Worm (Caenorhabditis elegans) whole organism, mixed stage, embryonic: ENCODE results near the gene col-78.
A peak's percentile ranks its signal among the peaks of the same experiment; 100 is the strongest.

Experiments
- M03D4.4 ChIP-seq: sonication (generic microtip); optimal IDR thresholded peaks from 2 replicates; lab custom pipeline; 2017; ENCODE audit warnings: mild to moderate bottlenecking, missing genetic modification characterization, missing compliant biosample characterization
- bed-3 ChIP-seq: fragments of 200-800 bp; sonication (Bioruptor generic); optimal IDR thresholded peaks from 3 replicates; lab custom pipeline; 2018; ENCODE audit warnings: mild to moderate bottlenecking, missing genetic modification characterization, moderate library complexity, missing compliant biosample characterization
- ceh-43 ChIP-seq: fragments of 200-800 bp; sonication (Bioruptor generic); optimal IDR thresholded peaks from 2 replicates; lab custom pipeline; 2018; ENCODE audit warnings: mild to moderate bottlenecking, missing genetic modification characterization, moderate library complexity, missing compliant biosample characterization
- ceh-83 ChIP-seq: fragments of 200-800 bp; sonication (Bioruptor generic); optimal IDR thresholded peaks from 2 replicates; lab custom pipeline; 2018; ENCODE audit warnings: mild to moderate bottlenecking, missing genetic modification characterization, missing compliant biosample characterization
- ces-1 ChIP-seq: fragments of 150-350 bp; optimal IDR thresholded peaks from 2 replicates; lab custom pipeline; 2014; ENCODE audit warnings: missing biosample characterization, missing genetic modification reagents, missing genetic modification characterization
- cnd-1 ChIP-seq: fragments of 200-800 bp; sonication (Bioruptor generic); optimal IDR thresholded peaks from 2 replicates; lab custom pipeline; 2018; ENCODE audit warnings: mild to moderate bottlenecking, missing genetic modification characterization, missing compliant biosample characterization
- drap-1 ChIP-seq: fragments of 200-800 bp; sonication (Bioruptor generic); optimal IDR thresholded peaks from 3 replicates; lab custom pipeline; 2018; ENCODE audit warnings: mild to moderate bottlenecking, missing genetic modification characterization, missing compliant biosample characterization
- elt-1 ChIP-seq: sonication (generic microtip); optimal IDR thresholded peaks from 2 replicates; lab custom pipeline; 2017; ENCODE audit warnings: missing genetic modification characterization, mild to moderate bottlenecking, missing compliant biosample characterization, antibody characterized with exemption, moderate library complexity, borderline replicate concordance; ENCODE audit not compliant: insufficient read depth
- elt-3 ChIP-seq: fragments of 150-350 bp; optimal IDR thresholded peaks from 2 replicates; lab custom pipeline; 2014; ENCODE audit warnings: missing biosample characterization, missing genetic modification characterization
- flh-1 ChIP-seq: fragments of 200-800 bp; sonication (Bioruptor generic); optimal IDR thresholded peaks from 2 replicates; lab custom pipeline; 2018; ENCODE audit warnings: mild to moderate bottlenecking, missing genetic modification characterization, moderate library complexity, missing compliant biosample characterization
- lin-13 ChIP-seq: fragments of 150-350 bp; optimal IDR thresholded peaks from 2 replicates; lab custom pipeline; 2014; ENCODE audit warnings: missing biosample characterization, missing genetic modification characterization
- lin-32 ChIP-seq: fragments of 200-800 bp; sonication (Bioruptor generic); optimal IDR thresholded peaks from 2 replicates; lab custom pipeline; 2018; ENCODE audit warnings: mild to moderate bottlenecking, missing genetic modification characterization, missing compliant biosample characterization
- lsy-2 ChIP-seq: fragments of 150-350 bp; optimal IDR thresholded peaks from 2 replicates; lab custom pipeline; 2014; ENCODE audit warnings: missing biosample characterization, missing genetic modification characterization
- mab-5 ChIP-seq: fragments of 150-350 bp; optimal IDR thresholded peaks from 2 replicates; lab custom pipeline; 2014; ENCODE audit warnings: missing biosample characterization, missing genetic modification characterization
- mep-1 ChIP-seq: fragments of 150-350 bp; optimal IDR thresholded peaks from 2 replicates; lab custom pipeline; 2017; ENCODE audit warnings: missing biosample characterization, missing genetic modification reagents, missing genetic modification characterization, inconsistent platforms
- mls-2 ChIP-seq: sonication (generic microtip); optimal IDR thresholded peaks from 2 replicates; lab custom pipeline; 2016; ENCODE audit warnings: mild to moderate bottlenecking, missing genetic modification characterization, moderate library complexity, missing compliant biosample characterization
- nhr-12 ChIP-seq: fragments of 150-350 bp; optimal IDR thresholded peaks from 2 replicates; lab custom pipeline; 2014; ENCODE audit warnings: missing biosample characterization, missing genetic modification characterization
- nhr-2 ChIP-seq: fragments of 150-350 bp; optimal IDR thresholded peaks from 2 replicates; lab custom pipeline; 2014; ENCODE audit warnings: missing biosample characterization, missing genetic modification characterization
- nhr-237 ChIP-seq: fragments of 150-350 bp; optimal IDR thresholded peaks from 2 replicates; lab custom pipeline; 2014; ENCODE audit warnings: missing biosample characterization, missing genetic modification characterization
- nhr-28 ChIP-seq: fragments of 150-350 bp; optimal IDR thresholded peaks from 2 replicates; lab custom pipeline; 2014; ENCODE audit warnings: missing biosample characterization, missing genetic modification characterization
- nhr-76 ChIP-seq: sonication (generic microtip); optimal IDR thresholded peaks from 2 replicates; lab custom pipeline; 2017; ENCODE audit warnings: missing biosample characterization, missing genetic modification characterization
- pha-4 ChIP-seq: fragments of 150-350 bp; optimal IDR thresholded peaks from 2 replicates; lab custom pipeline; 2018; ENCODE audit warnings: missing biosample characterization, missing genetic modification reagents, missing genetic modification characterization
- sem-2 ChIP-seq: fragments of 200-800 bp; sonication (Bioruptor generic); optimal IDR thresholded peaks from 2 replicates; lab custom pipeline; 2018; ENCODE audit warnings: mild to moderate bottlenecking, missing genetic modification characterization, missing compliant biosample characterization
- snpc-4 ChIP-seq: fragments of 150-350 bp; optimal IDR thresholded peaks from 2 replicates; lab custom pipeline; 2014; ENCODE audit warnings: missing biosample characterization, missing genetic modification characterization
- sptf-1 ChIP-seq: sonication (generic microtip); optimal IDR thresholded peaks from 2 replicates; lab custom pipeline; 2017; ENCODE audit warnings: mild to moderate bottlenecking, missing genetic modification characterization, moderate library complexity, missing compliant biosample characterization
- tbx-8 ChIP-seq: fragments of 200-800 bp; sonication (Bioruptor generic); optimal IDR thresholded peaks from 2 replicates; lab custom pipeline; 2018; ENCODE audit warnings: mild to moderate bottlenecking, missing genetic modification characterization, moderate library complexity, missing compliant biosample characterization
- unc-120 ChIP-seq: sonication (generic microtip); optimal IDR thresholded peaks from 2 replicates; lab custom pipeline; 2017; ENCODE audit warnings: missing genetic modification characterization, missing compliant biosample characterization; ENCODE audit not compliant: poor library complexity, severe bottlenecking
- unc-39 ChIP-seq: fragments of 150-350 bp; optimal IDR thresholded peaks from 2 replicates; lab custom pipeline; 2014; ENCODE audit warnings: missing biosample characterization, missing genetic modification characterization
- unc-62 ChIP-seq: fragments of 150-350 bp; optimal IDR thresholded peaks from 2 replicates; lab custom pipeline; 2014; ENCODE audit warnings: missing biosample characterization, missing genetic modification reagents, missing genetic modification characterization
- ztf-11 ChIP-seq: fragments of 150-350 bp; optimal IDR thresholded peaks from 2 replicates; lab custom pipeline; 2014; ENCODE audit warnings: missing biosample characterization, missing genetic modification characterization

col-78 gene

DNA sequence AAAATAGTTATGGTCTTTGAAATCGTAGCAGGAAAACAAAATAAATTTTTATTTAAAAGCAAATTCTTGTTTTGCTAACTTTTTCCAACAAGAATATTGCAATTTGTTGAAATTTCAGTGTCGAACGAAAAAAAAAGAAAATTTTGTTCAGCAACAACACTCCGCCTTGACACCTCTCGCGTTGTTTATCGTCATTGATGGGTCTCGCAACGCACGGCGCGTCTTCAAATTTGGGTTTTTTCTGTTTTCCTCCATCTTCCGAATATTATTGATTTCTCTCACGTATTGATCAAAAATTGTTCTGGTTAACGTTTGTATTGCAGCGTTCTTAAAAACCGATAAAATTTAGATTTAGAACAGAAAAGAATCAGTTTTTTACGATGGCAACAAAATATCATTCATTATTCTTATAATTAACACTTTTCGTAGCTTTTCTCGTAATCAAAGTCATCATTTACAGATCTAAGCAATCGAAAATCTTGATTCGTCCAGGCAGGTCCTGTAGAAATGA is 17.2 kb downstream of the col-78 start, which contains the start of gene dpl-1:
dpl-1 (plus strand) TSS at position 461 of the 511 bp plus-strand sequence.
- TF ChIP-seq drap-1 (GFP tag; lab: Kevin White, UChicago) = no peak
- TF ChIP-seq lsy-2 (tag; lab: Kevin White, UChicago) = peak; percentile 24
- no peak for TF ChIP-seq unc-62 (GFP tag; lab: Kevin White, UChicago)
- no peak for TF ChIP-seq mab-5 (tag; lab: Kevin White, UChicago)
- peak; percentile 71 for TF ChIP-seq mep-1 (tag; lab: Kevin White, UChicago)

DNA sequence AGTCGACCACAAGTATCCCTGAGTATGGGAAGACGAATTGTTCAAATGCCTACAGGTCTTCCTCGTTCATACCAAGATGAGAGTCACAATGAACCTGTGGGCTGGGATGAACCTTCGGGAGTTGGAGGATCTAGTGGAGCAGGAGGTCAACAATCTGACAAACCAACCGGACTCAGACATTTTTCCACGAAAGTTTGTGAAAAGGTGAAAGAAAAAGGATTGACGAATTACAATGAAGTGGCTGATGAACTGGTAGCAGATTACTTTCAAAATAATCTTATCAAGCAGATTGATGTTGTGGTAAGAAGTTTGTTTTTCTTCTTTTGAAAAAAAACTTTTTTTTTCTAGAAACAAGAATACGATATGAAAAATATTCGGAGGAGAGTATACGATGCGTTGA is 17.7 kb downstream of the col-78 start:
- TF ChIP-seq sem-2 (GFP tag; lab: Kevin White, UChicago) = no peak
- TF ChIP-seq cnd-1 (tag; lab: Kevin White, UChicago) = no peak
- TF ChIP-seq unc-39 (tag; lab: Kevin White, UChicago) = no peak
- TF ChIP-seq mep-1 (tag; lab: Kevin White, UChicago) = no peak
- TF ChIP-seq drap-1 (GFP tag; lab: Kevin White, UChicago) = no peak
- TF ChIP-seq ceh-43 (GFP tag; lab: Kevin White, UChicago) = no peak
- no peak for TF ChIP-seq bed-3 (GFP tag; lab: Kevin White, UChicago)
- no peak for TF ChIP-seq snpc-4 (tag; lab: Kevin White, UChicago)
- TF ChIP-seq nhr-237 (tag; lab: Kevin White, UChicago) = no peak
- TF ChIP-seq M03D4.4 (tag; lab: Kevin White, UChicago) = no peak

DNA sequence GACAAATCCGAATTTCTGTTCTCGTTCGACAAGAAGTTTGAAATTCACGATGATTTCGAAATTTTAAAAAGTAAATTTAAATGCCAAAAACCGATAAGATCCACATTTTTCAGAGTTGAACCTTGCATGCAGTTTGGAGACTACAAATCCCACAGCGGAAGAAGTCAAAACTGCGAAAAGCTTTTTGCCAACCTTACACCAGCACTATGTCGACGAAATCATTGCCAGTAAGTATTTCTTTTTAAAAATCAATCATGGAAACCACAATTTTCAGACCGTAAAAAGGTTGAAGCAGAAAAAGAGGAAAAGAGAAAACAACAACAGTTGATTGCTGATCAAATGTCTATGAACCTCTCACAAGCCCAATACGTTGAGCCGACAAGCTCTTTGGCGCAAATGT is 18.5 kb downstream of the col-78 start:
- TF ChIP-seq elt-1 (no peak), mab-5 (tag; lab: Kevin White, UChicago) (no peak)

DNA sequence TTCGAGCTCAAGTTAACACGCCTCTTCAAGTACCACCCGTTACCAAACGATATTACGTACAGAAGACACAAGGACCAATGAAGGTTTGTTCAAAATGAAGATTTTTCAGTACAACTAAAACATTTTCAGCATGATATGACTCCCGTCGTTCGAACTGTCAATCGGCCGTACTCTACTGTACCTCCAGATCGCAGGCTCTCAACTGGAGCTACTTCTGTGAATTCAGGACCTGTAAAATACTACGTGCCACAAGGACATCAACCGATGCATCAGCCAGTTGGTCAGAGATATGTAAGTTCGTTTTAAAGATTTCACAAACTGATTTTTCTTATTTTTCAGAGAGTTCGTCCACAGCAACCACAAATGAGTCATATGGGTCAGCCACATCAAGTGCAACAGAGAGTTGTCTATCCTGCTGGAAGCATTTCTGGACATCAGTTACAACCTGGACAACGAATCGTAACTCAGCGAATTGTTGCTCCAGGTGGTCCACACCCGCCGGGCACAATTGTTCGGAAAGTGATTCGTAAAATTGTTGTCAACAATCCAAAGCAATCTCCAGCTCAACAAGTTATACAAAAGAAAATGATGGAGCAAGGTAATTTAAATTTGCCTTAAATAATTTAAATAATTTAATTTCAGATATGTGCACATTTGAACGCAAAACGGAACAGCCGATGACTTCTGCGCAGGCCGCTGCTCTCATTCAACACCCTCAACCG is 19.3 kb downstream of the col-78 start:
- TF ChIP-seq nhr-12 (tag; lab: Kevin White, UChicago) (no peak), flh-1 (GFP tag; lab: Kevin White, UChicago) (no peak), ceh-43 (GFP tag; lab: Kevin White, UChicago) (no peak), unc-120 (tag; lab: Kevin White, UChicago) (no peak), bed-3 (GFP tag; lab: Kevin White, UChicago) (no peak), elt-3 (tag; lab: Kevin White, UChicago) (no peak), lsy-2 (tag; lab: Kevin White, UChicago) (no peak)

DNA sequence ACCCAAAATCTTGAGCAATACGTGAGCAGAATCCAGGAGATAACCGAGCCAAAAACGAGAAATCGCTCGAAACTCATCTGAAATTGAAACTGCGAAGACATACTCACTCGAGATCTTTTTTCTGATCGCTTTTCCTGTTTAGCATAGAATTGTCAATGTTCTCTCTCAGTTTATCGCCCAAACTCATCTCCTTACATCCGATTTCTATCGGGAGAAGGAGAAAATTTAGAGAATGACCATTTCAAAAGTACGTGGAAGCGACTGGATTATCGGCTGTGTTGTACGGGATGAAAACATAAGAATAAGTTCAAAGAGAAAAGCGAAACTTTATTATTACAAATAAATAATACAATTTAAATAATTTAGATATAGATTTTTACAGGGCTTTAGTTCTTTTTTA is 20.5 kb downstream of the col-78 start, which contains the start of gene T23G7.2:
T23G7.2 (minus strand) TSS at position 101 of the 400 bp plus-strand sequence.
- no peak for TF ChIP-seq unc-62 (GFP tag; lab: Kevin White, UChicago)
- TF ChIP-seq drap-1 (GFP tag; lab: Kevin White, UChicago) = no peak
- no peak for TF ChIP-seq ces-1
- TF ChIP-seq sem-2 (GFP tag; lab: Kevin White, UChicago) = no peak
- TF ChIP-seq ceh-43 (GFP tag; lab: Kevin White, UChicago) = no peak
- TF ChIP-seq bed-3 (GFP tag; lab: Kevin White, UChicago) = no peak
- no peak for TF ChIP-seq mab-5 (tag; lab: Kevin White, UChicago)
- TF ChIP-seq snpc-4 (tag; lab: Kevin White, UChicago) = no peak
- no peak for TF ChIP-seq unc-120 (tag; lab: Kevin White, UChicago)
- no peak for TF ChIP-seq cnd-1 (tag; lab: Kevin White, UChicago)
- TF ChIP-seq ztf-11 = no peak
- TF ChIP-seq nhr-2 (tag; lab: Kevin White, UChicago) = no peak
- TF ChIP-seq, all 35 proteins: peak for 0

DNA sequence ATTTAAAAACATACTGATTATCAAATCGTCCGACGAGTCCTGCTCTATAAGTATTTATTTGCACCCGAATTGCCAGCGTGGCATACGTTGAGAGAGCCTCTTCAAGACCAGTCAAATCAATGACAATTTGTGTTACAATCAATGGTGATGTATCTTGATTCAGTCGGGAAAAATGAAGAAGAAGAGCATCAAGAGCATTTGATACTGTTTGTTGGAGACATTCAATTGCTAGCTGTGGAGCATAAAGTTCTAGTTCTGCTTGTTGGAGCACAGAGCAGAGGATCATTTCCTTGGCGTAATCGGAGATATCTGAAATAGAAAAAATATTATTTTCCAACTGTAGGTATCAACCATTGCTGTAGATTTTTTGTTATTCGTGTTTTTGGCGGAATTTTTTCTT is 21.1 kb downstream of the col-78 start:
- TF ChIP-seq nhr-2 (tag; lab: Kevin White, UChicago) (no peak), mep-1 (tag; lab: Kevin White, UChicago) (no peak), mls-2 (no peak)

DNA sequence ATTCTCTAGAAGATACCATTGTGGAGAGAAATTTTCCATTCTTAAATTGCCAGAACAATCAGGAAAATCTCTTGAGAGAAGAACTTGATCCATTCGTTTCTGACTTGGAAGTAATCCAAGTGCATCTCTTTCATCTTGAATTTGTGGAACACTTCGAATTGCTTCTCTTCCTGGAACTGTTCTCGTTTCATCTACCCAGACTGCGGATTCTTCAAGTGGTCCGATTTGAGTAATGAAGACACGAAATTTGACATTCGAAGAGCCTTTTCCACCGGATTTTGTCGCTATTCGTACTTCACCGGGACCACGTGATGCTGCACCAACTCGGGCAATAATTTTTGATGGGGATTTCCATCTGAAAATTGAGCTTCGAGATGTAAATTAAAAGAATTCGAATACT is 24.2 kb downstream of the col-78 start:
- TF ChIP-seq lin-13 (no peak), sem-2 (GFP tag; lab: Kevin White, UChicago) (no peak), drap-1 (GFP tag; lab: Kevin White, UChicago) (no peak), nhr-28 (tag; lab: Kevin White, UChicago) (no peak), sptf-1 (tag; lab: Kevin White, UChicago) (no peak), ceh-83 (no peak), mab-5 (tag; lab: Kevin White, UChicago) (no peak), nhr-76 (tag; lab: Kevin White, UChicago) (no peak), unc-120 (tag; lab: Kevin White, UChicago) (no peak), pha-4 (tag; lab: Kevin White, UChicago) (no peak), nhr-2 (tag; lab: Kevin White, UChicago) (no peak), bed-3 (GFP tag; lab: Kevin White, UChicago) (no peak), tbx-8 (GFP tag; lab: Kevin White, UChicago) (no peak), mls-2 (no peak), flh-1 (GFP tag; lab: Kevin White, UChicago) (no peak), lin-32 (GFP tag; lab: Kevin White, UChicago) (no peak)
